Worm (Caenorhabditis elegans) whole organism, young adult: ENCODE results near the gene T13H5.1.

Experiments
- B0336.3 ChIP-seq: fragments of 200-800 bp; sonication (Bioruptor generic); IDR thresholded peaks from 2 replicates; pipeline ENCODE4 v1.3.6; 2022; ENCODE audit warnings: missing genetic modification characterization, missing compliant biosample characterization
- ama-1 ChIP-seq, 3 experiments: fragments of 150-350 bp in 1 of 3; sonication (generic microtip) in 2 of 3; optimal IDR thresholded peaks; 2 replicates each; lab custom pipeline; 2014 to 2018; ENCODE audit warnings: missing biosample characterization in 2 of 3, missing genetic modification characterization in 2 of 3, missing genetic modification reagents in 2 of 3
- hmg-1.2 ChIP-seq: fragments of 200-800 bp; sonication (Bioruptor generic); IDR thresholded peaks from 2 replicates; pipeline ENCODE4 v1.3.6; 2022; ENCODE audit warnings: missing genetic modification reagents, missing genetic modification characterization, missing compliant biosample characterization
- lin-26 ChIP-seq: fragments of 200-800 bp; sonication (Bioruptor generic); IDR thresholded peaks from 2 replicates; pipeline ENCODE4 v1.3.6; 2022; ENCODE audit warnings: missing genetic modification reagents, missing genetic modification characterization, missing compliant biosample characterization
- nfya-1 ChIP-seq: sonication (generic microtip); optimal IDR thresholded peaks from 2 replicates; lab custom pipeline; 2017; ENCODE audit warnings: antibody characterized with exemption, missing compliant biosample characterization, missing genetic modification characterization, borderline replicate concordance; ENCODE audit not compliant: insufficient read depth
- rec-8 ChIP-seq, 2 experiments: sonication (generic microtip); optimal IDR thresholded peaks; 2 replicates each; lab custom pipeline; 2016; ENCODE audit warnings: mild to moderate bottlenecking in 2 of 2, missing genetic modification characterization in 2 of 2, missing genetic modification reagents in 2 of 2, missing genotype in 2 of 2, missing biosample characterization in 1 of 2, missing compliant biosample characterization in 1 of 2, moderate library complexity in 1 of 2
- sea-2 ChIP-seq: fragments of 200-800 bp; sonication (Bioruptor generic); IDR thresholded peaks from 2 replicates; pipeline ENCODE4 v1.3.6; 2022; ENCODE audit warnings: missing genetic modification characterization, missing compliant biosample characterization
- snpc-4 ChIP-seq, 5 experiments: fragments of 150-350 bp in 1 of 5; sonication (generic microtip) in 4 of 5; optimal IDR thresholded peaks; 2 replicates each; lab custom pipeline; 2014 to 2018; ENCODE audit warnings: missing genetic modification characterization in 5 of 5, missing biosample characterization in 3 of 5, antibody characterized with exemption in 2 of 5, mild to moderate bottlenecking in 2 of 5, missing compliant biosample characterization in 2 of 5, missing genotype in 2 of 5, moderate library complexity in 2 of 5, missing genetic modification reagents in 1 of 5
- unc-62 ChIP-seq: fragments of 150-350 bp; optimal IDR thresholded peaks from 2 replicates; lab custom pipeline; 2014; ENCODE audit warnings: missing biosample characterization, missing genetic modification reagents, missing genetic modification characterization
- ztf-18 ChIP-seq: sonication (generic microtip); optimal IDR thresholded peaks from 2 replicates; lab custom pipeline; 2016; ENCODE audit warnings: missing genotype, mild to moderate bottlenecking, missing genetic modification characterization, missing compliant biosample characterization
- ztf-6 ChIP-seq: fragments of 200-800 bp; sonication (Bioruptor generic); IDR thresholded peaks from 2 replicates; pipeline ENCODE4 v1.3.6; 2022; ENCODE audit warnings: missing genetic modification reagents, missing genetic modification characterization, missing compliant biosample characterization

- TF ChIP-seq rec-8 (tag; optimal IDR thresholded peaks at IDR 0.05; lab: Kevin White, UChicago) (peak; percentile 48 to 93), ztf-6 (0 out of 2 replicates have a peak, but pooled peaks have one; percentile 50), B0336.3 (GFP tag; lab: Robert Waterston, UW) (no peak), snpc-4 (GFP tag; optimal IDR thresholded peaks at IDR 0.05; lab: Kevin White, UChicago) (no peak), snpc-4 (tag; optimal IDR thresholded peaks at IDR 0.05; lab: Kevin White, UChicago) (peak in 1 of 4 experiments; percentile 73), ztf-18 (peak; percentile 80), sea-2 (GFP tag; lab: Robert Waterston, UW) (no peak), hmg-1.2 (GFP tag; lab: Robert Waterston, UW) (peak; percentile 76; the same call in 1 of the 2 replicates), unc-62 (GFP tag; lab: Kevin White, UChicago) (no peak), lin-26 (GFP tag; lab: Robert Waterston, UW) (no peak), ama-1 (optimal IDR thresholded peaks at IDR 0.05; lab: Kevin White, UChicago) (no peak), ama-1 (GFP tag; optimal IDR thresholded peaks at IDR 0.05; lab: Kevin White, UChicago) (peak in 1 of 2 experiments; percentile 60), nfya-1 (tag; lab: Kevin White, UChicago) (no peak)
Observed at ce11 chrII:8546975-8547374, 38.1 kb upstream of the T13H5.1 start.
